Worm (Caenorhabditis elegans) whole organism, L4 larva: ENCODE data around the gene pap-1.

ENCODE experiments used
- D1046.2 ChIP-seq: fragments of 200-800 bp; sonication (Bioruptor generic); IDR thresholded peaks from 2 replicates; pipeline ENCODE4 v1.3.6; 2022; ENCODE audit warnings: missing genetic modification characterization, missing compliant biosample characterization
- F26F4.8 ChIP-seq: fragments of 200-800 bp; sonication (Bioruptor generic); conservative IDR thresholded peaks from 2 replicates; pipeline ENCODE4 v1.3.6; 2022; ENCODE audit warnings: missing genetic modification characterization, missing compliant biosample characterization
- F37D6.2 ChIP-seq: sonication (generic microtip); optimal IDR thresholded peaks from 2 replicates; lab custom pipeline; 2016; ENCODE audit warnings: mild to moderate bottlenecking, missing genetic modification characterization, missing compliant biosample characterization
- F44E2.7 ChIP-seq: fragments of 200-800 bp; sonication (Bioruptor generic); IDR thresholded peaks from 2 replicates; pipeline ENCODE4 v2.1.2; 2022; ENCODE audit warnings: missing genetic modification characterization, missing compliant biosample characterization
- F49E8.2 ChIP-seq: sonication (generic microtip); optimal IDR thresholded peaks from 2 replicates; lab custom pipeline; 2016; ENCODE audit warnings: missing compliant biosample characterization, mild to moderate bottlenecking, missing genetic modification characterization, borderline replicate concordance
- T26A8.4 ChIP-seq: fragments of 200-800 bp; sonication (Bioruptor generic); IDR thresholded peaks from 2 replicates; pipeline ENCODE4 v1.3.6; 2022; ENCODE audit warnings: missing genetic modification characterization, missing compliant biosample characterization
- Y105C5A.15 ChIP-seq: fragments of 200-800 bp; sonication (Bioruptor generic); IDR thresholded peaks from 2 replicates; pipeline ENCODE4 v1.3.6; 2022; ENCODE audit warnings: missing genetic modification characterization, missing compliant biosample characterization
- Y48G9A.11 ChIP-seq: fragments of 200-800 bp; sonication (Bioruptor generic); IDR thresholded peaks from 2 replicates; pipeline ENCODE4 v1.3.6; 2022; ENCODE audit warnings: missing genetic modification reagents, missing genetic modification characterization, missing compliant biosample characterization
- ZK546.5 ChIP-seq, 2 experiments: sonication (generic microtip); optimal IDR thresholded peaks; 2 replicates each; lab custom pipeline; 2017; ENCODE audit warnings: missing biosample characterization in 2 of 2, missing genetic modification characterization in 2 of 2
- aha-1 ChIP-seq: fragments of 150-350 bp; peaks from one replicate; lab custom pipeline; 2014; ENCODE audit warnings: missing biosample characterization, missing genetic modification characterization
- aly-2 ChIP-seq: sonication (generic microtip); optimal IDR thresholded peaks from 2 replicates; lab custom pipeline; 2018; ENCODE audit warnings: missing biosample characterization, missing genetic modification characterization
- ceh-20 ChIP-seq: fragments of 200-800 bp; sonication (Bioruptor generic); IDR thresholded peaks from 2 replicates; pipeline ENCODE4 v1.3.6; 2022; ENCODE audit warnings: missing genetic modification reagents, missing genetic modification characterization, missing compliant biosample characterization
- ceh-44 ChIP-seq: fragments of 200-800 bp; sonication (Bioruptor generic); IDR thresholded peaks from 2 replicates; pipeline ENCODE4 v1.3.6; 2022; ENCODE audit warnings: missing genetic modification reagents, missing genetic modification characterization, missing compliant biosample characterization
- ces-1 ChIP-seq: fragments of 150-350 bp; sonication (generic microtip); optimal IDR thresholded peaks from 4 replicates; lab custom pipeline; 2014; ENCODE audit warnings: missing biosample characterization, missing genetic modification reagents, missing genetic modification characterization
- cey-2 ChIP-seq: sonication (generic microtip); optimal IDR thresholded peaks from 3 replicates; lab custom pipeline; 2017; ENCODE audit warnings: missing genetic modification characterization, mild to moderate bottlenecking, missing compliant biosample characterization, antibody characterized with exemption, borderline replicate concordance; ENCODE audit not compliant: insufficient read depth
- daf-12 ChIP-seq: fragments of 150-350 bp; optimal IDR thresholded peaks from 2 replicates; lab custom pipeline; 2014; ENCODE audit warnings: missing biosample characterization, missing genetic modification reagents, missing genetic modification characterization
- dmd-6 ChIP-seq: fragments of 200-800 bp; sonication (Bioruptor generic); IDR thresholded peaks from 2 replicates; pipeline ENCODE4 v1.3.6; 2022; ENCODE audit warnings: missing genetic modification reagents, missing genetic modification characterization, missing compliant biosample characterization
- dpl-1 ChIP-seq: fragments of 150-350 bp; optimal IDR thresholded peaks from 2 replicates; lab custom pipeline; 2014; ENCODE audit warnings: missing biosample characterization, missing genetic modification reagents, missing genetic modification characterization
- egl-43 ChIP-seq: fragments of 200-800 bp; sonication (Bioruptor generic); IDR thresholded peaks from 2 replicates; pipeline ENCODE4 v1.3.6; 2022; ENCODE audit warnings: missing genetic modification reagents, missing genetic modification characterization, missing compliant biosample characterization
- fkh-10 ChIP-seq: fragments of 150-350 bp; optimal IDR thresholded peaks from 2 replicates; lab custom pipeline; 2014; ENCODE audit warnings: missing biosample characterization, missing genetic modification reagents, missing genetic modification characterization
- gei-8 ChIP-seq: fragments of 200-800 bp; sonication (Bioruptor generic); optimal IDR thresholded peaks from 2 replicates; lab custom pipeline; 2018; ENCODE audit warnings: mild to moderate bottlenecking, missing genetic modification characterization, missing compliant biosample characterization
- lim-7 ChIP-seq: fragments of 200-800 bp; sonication (Bioruptor generic); IDR thresholded peaks from 2 replicates; pipeline ENCODE4 v1.3.6; 2022; ENCODE audit warnings: missing genetic modification characterization, missing compliant biosample characterization
- lin-29 ChIP-seq: fragments of 200-800 bp; sonication (Bioruptor generic); IDR thresholded peaks from 2 replicates; pipeline ENCODE4 v1.3.6; 2022; ENCODE audit warnings: missing genetic modification reagents, missing genetic modification characterization, missing compliant biosample characterization
- madf-9 ChIP-seq: fragments of 200-800 bp; sonication (Bioruptor generic); conservative IDR thresholded peaks from 2 replicates; pipeline ENCODE4 v1.3.6; 2022; ENCODE audit warnings: missing genetic modification reagents, missing genetic modification characterization, missing compliant biosample characterization
- nhr-102 ChIP-seq: sonication (generic microtip); optimal IDR thresholded peaks from 2 replicates; lab custom pipeline; 2016; ENCODE audit warnings: mild to moderate bottlenecking, missing genetic modification characterization, moderate library complexity, missing compliant biosample characterization
- nhr-25 ChIP-seq: sonication (generic microtip); optimal IDR thresholded peaks from 2 replicates; lab custom pipeline; 2017; ENCODE audit warnings: missing genetic modification characterization, mild to moderate bottlenecking, missing compliant biosample characterization, antibody characterized with exemption, moderate library complexity, borderline replicate concordance; ENCODE audit not compliant: insufficient read depth
- nhr-28 ChIP-seq: fragments of 150-350 bp; optimal IDR thresholded peaks from 2 replicates; lab custom pipeline; 2014; ENCODE audit warnings: missing biosample characterization, missing genetic modification characterization
- nhr-48 ChIP-seq: sonication (generic microtip); optimal IDR thresholded peaks from 2 replicates; lab custom pipeline; 2016; ENCODE audit warnings: mild to moderate bottlenecking, missing genetic modification characterization, missing compliant biosample characterization
- nhr-77 ChIP-seq: fragments of 150-350 bp; optimal IDR thresholded peaks from 2 replicates; lab custom pipeline; 2014; ENCODE audit warnings: missing biosample characterization, missing genetic modification characterization
- pqm-1 ChIP-seq: sonication (generic microtip); optimal IDR thresholded peaks from 2 replicates; lab custom pipeline; 2017; ENCODE audit warnings: missing biosample characterization, missing genetic modification characterization
- saeg-2 ChIP-seq: fragments of 200-800 bp; sonication (Bioruptor generic); IDR thresholded peaks from 2 replicates; pipeline ENCODE4 v1.3.6; 2022; ENCODE audit warnings: missing genetic modification reagents, missing genetic modification characterization, missing compliant biosample characterization
- sdz-12 ChIP-seq: fragments of 200-800 bp; sonication (Bioruptor generic); optimal IDR thresholded peaks from 2 replicates; lab custom pipeline; 2018; ENCODE audit warnings: mild to moderate bottlenecking, missing genetic modification characterization, missing compliant biosample characterization
- set-16 ChIP-seq: fragments of 200-800 bp; sonication (Bioruptor generic); IDR thresholded peaks from 2 replicates; pipeline ENCODE4 v1.3.6; 2022; ENCODE audit warnings: missing genetic modification reagents, missing genetic modification characterization, missing compliant biosample characterization
- skn-1 ChIP-seq: fragments of 150-350 bp; optimal IDR thresholded peaks from 2 replicates; lab custom pipeline; 2014; ENCODE audit warnings: missing biosample characterization, missing genetic modification characterization
- snpc-1.2 ChIP-seq: fragments of 200-800 bp; sonication (Bioruptor generic); IDR thresholded peaks from 2 replicates; pipeline ENCODE4 v1.3.6; 2022; ENCODE audit warnings: missing genetic modification reagents, missing genetic modification characterization, missing compliant biosample characterization
- spr-1 ChIP-seq: sonication (generic microtip); optimal IDR thresholded peaks from 2 replicates; lab custom pipeline; 2016; ENCODE audit warnings: mild to moderate bottlenecking, missing genetic modification characterization, missing compliant biosample characterization
- spr-3 ChIP-seq: fragments of 200-800 bp; sonication (Bioruptor generic); optimal IDR thresholded peaks from 2 replicates; lab custom pipeline; 2018; ENCODE audit warnings: mild to moderate bottlenecking, missing genetic modification characterization, missing compliant biosample characterization
- unc-130 ChIP-seq: sonication (generic microtip); optimal IDR thresholded peaks from 2 replicates; lab custom pipeline; 2016; ENCODE audit warnings: missing genetic modification reagents, missing genetic modification characterization, missing compliant biosample characterization
- zag-1 ChIP-seq: fragments of 150-350 bp; optimal IDR thresholded peaks from 2 replicates; lab custom pipeline; 2014; ENCODE audit warnings: missing biosample characterization, missing genetic modification characterization

The pap-1 gene

ce11 chrV:10404701-10405100, 37.1 kb upstream of the pap-1 start:
- TF ChIP-seq saeg-2 (GFP tag; lab: Robert Waterston, UW) (no peak), pqm-1 (peak; percentile 46), Y105C5A.15 (GFP tag; lab: Robert Waterston, UW) (no peak), nhr-77 (tag; lab: Kevin White, UChicago) (no peak), madf-9 (GFP tag; lab: Robert Waterston, UW) (no peak), spr-1 (tag; lab: Kevin White, UChicago) (no peak), F26F4.8 (GFP tag; lab: Robert Waterston, UW) (no peak), nhr-28 (tag; lab: Kevin White, UChicago) (peak; percentile 58), zag-1 (no peak), sdz-12 (no peak), set-16 (GFP tag; lab: Robert Waterston, UW) (no peak), ces-1 (GFP tag; lab: Kevin White, UChicago) (no peak), unc-130 (GFP tag; lab: Kevin White, UChicago) (no peak), ceh-44 (no peak), aha-1 (tag; lab: Kevin White, UChicago) (peak; percentile 43), dmd-6 (peak; percentile 61), nhr-25 (tag; lab: Kevin White, UChicago) (no peak), Y48G9A.11 (GFP tag; lab: Robert Waterston, UW) (no peak), cey-2 (no peak)

ce11 chrV:10406313-10406712, 35.5 kb upstream of the pap-1 start, which contains the start of gene F15H10.7:
F15H10.7 (minus strand) TSS chrV:10406413.
- TF ChIP-seq F49E8.2 (no peak), egl-43 (GFP tag; lab: Robert Waterston, UW) (no peak), daf-12 (tag; lab: Kevin White, UChicago) (no peak), aha-1 (tag; lab: Kevin White, UChicago) (no peak), D1046.2 (no peak)
- TF ChIP-seq, all 104 proteins: peak for 0

- TF ChIP-seq F44E2.7 (GFP tag; lab: Robert Waterston, UW) (no peak), fkh-10 (GFP tag; lab: Kevin White, UChicago) (no peak), ceh-20 (no peak), snpc-1.2 (GFP tag; lab: Robert Waterston, UW) (no peak), gei-8 (GFP tag; lab: Kevin White, UChicago) (no peak), nhr-48 (tag; lab: Kevin White, UChicago) (no peak), aha-1 (tag; lab: Kevin White, UChicago) (peak; percentile 92)
Measured at ce11 chrV:10410030-10410713, 31.6 kb upstream of the pap-1 start, which contains the start of gene F15H10.12. F15H10.12 (minus strand) TSS chrV:10410080.

DNA sequence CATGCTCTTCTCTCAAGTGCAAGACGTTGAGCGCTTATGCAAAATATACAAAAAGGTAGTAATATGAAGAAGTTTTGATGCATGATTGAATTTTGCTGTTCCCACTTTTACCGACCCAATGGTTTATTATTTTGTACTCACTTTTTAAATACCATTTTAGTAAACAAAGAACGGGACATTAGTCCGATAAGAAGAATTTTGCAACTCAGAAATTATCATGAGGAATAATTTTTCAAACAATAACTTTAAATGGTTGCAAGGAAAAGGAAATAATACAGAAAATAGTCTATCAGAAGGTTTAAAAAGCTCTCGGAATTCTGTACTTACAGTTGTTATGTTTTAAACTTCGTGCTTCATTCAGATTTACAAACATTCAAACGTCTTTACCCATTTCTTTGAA, 27.2 kb upstream of the pap-1 start, which contains the start of gene F15H10.9:
Gene F15H10.9, minus strand, starts transcription at position 101 of the 400 bp plus-strand sequence.
- TF ChIP-seq ZK546.5 (tag; optimal IDR thresholded peaks at IDR 0.05; lab: Kevin White, UChicago) (no peak), ceh-44 (no peak), spr-3 (GFP tag; lab: Kevin White, UChicago) (no peak), daf-12 (tag; lab: Kevin White, UChicago) (no peak), F37D6.2 (tag; lab: Kevin White, UChicago) (no peak), Y105C5A.15 (GFP tag; lab: Robert Waterston, UW) (no peak), zag-1 (no peak), D1046.2 (no peak), madf-9 (GFP tag; lab: Robert Waterston, UW) (no peak), nhr-102 (no peak), dpl-1 (GFP tag; lab: Kevin White, UChicago) (no peak), lim-7 (GFP tag; lab: Robert Waterston, UW) (no peak), skn-1 (tag; lab: Kevin White, UChicago) (no peak), lin-29 (GFP tag; lab: Robert Waterston, UW) (no peak), aly-2 (tag; lab: Kevin White, UChicago) (no peak), T26A8.4 (no peak)
